Worm (Caenorhabditis elegans) whole organism, mixed stage, embryonic: ENCODE measurements around the gene C05C10.5.

Experiments used
- bed-3 ChIP-seq: fragments of 200-800 bp; sonication (Bioruptor generic); optimal IDR thresholded peaks from 3 replicates; lab custom pipeline; 2018; ENCODE audit warnings: mild to moderate bottlenecking, missing genetic modification characterization, moderate library complexity, missing compliant biosample characterization
- blmp-1 ChIP-seq: fragments of 150-350 bp; optimal IDR thresholded peaks from 2 replicates; lab custom pipeline; 2014; ENCODE audit warnings: missing biosample characterization, missing genetic modification characterization
- ceh-39 ChIP-seq: fragments of 150-350 bp; optimal IDR thresholded peaks from 2 replicates; lab custom pipeline; 2014; ENCODE audit warnings: missing biosample characterization, missing genetic modification characterization
- ceh-43 ChIP-seq: fragments of 200-800 bp; sonication (Bioruptor generic); optimal IDR thresholded peaks from 2 replicates; lab custom pipeline; 2018; ENCODE audit warnings: mild to moderate bottlenecking, missing genetic modification characterization, moderate library complexity, missing compliant biosample characterization
- ceh-83 ChIP-seq: fragments of 200-800 bp; sonication (Bioruptor generic); optimal IDR thresholded peaks from 2 replicates; lab custom pipeline; 2018; ENCODE audit warnings: mild to moderate bottlenecking, missing genetic modification characterization, missing compliant biosample characterization
- ces-1 ChIP-seq: fragments of 150-350 bp; optimal IDR thresholded peaks from 2 replicates; lab custom pipeline; 2014; ENCODE audit warnings: missing biosample characterization, missing genetic modification reagents, missing genetic modification characterization
- drap-1 ChIP-seq: fragments of 200-800 bp; sonication (Bioruptor generic); optimal IDR thresholded peaks from 3 replicates; lab custom pipeline; 2018; ENCODE audit warnings: mild to moderate bottlenecking, missing genetic modification characterization, missing compliant biosample characterization
- elt-1 ChIP-seq: sonication (generic microtip); optimal IDR thresholded peaks from 2 replicates; lab custom pipeline; 2017; ENCODE audit warnings: missing genetic modification characterization, mild to moderate bottlenecking, missing compliant biosample characterization, antibody characterized with exemption, moderate library complexity, borderline replicate concordance; ENCODE audit not compliant: insufficient read depth
- elt-3 ChIP-seq: fragments of 150-350 bp; optimal IDR thresholded peaks from 2 replicates; lab custom pipeline; 2014; ENCODE audit warnings: missing biosample characterization, missing genetic modification characterization
- flh-1 ChIP-seq: fragments of 200-800 bp; sonication (Bioruptor generic); optimal IDR thresholded peaks from 2 replicates; lab custom pipeline; 2018; ENCODE audit warnings: mild to moderate bottlenecking, missing genetic modification characterization, moderate library complexity, missing compliant biosample characterization
- ham-2 ChIP-seq: fragments of 200-800 bp; sonication (Bioruptor generic); optimal IDR thresholded peaks from 2 replicates; lab custom pipeline; 2018; ENCODE audit warnings: mild to moderate bottlenecking, missing genetic modification characterization, missing compliant biosample characterization
- hlh-1 ChIP-seq: fragments of 150-350 bp; optimal IDR thresholded peaks from 2 replicates; lab custom pipeline; 2014; ENCODE audit warnings: missing biosample characterization, missing genetic modification reagents, missing genetic modification characterization
- lin-13 ChIP-seq: fragments of 150-350 bp; optimal IDR thresholded peaks from 2 replicates; lab custom pipeline; 2014; ENCODE audit warnings: missing biosample characterization, missing genetic modification characterization
- lin-32 ChIP-seq: fragments of 200-800 bp; sonication (Bioruptor generic); optimal IDR thresholded peaks from 2 replicates; lab custom pipeline; 2018; ENCODE audit warnings: mild to moderate bottlenecking, missing genetic modification characterization, missing compliant biosample characterization
- lsy-2 ChIP-seq: fragments of 150-350 bp; optimal IDR thresholded peaks from 2 replicates; lab custom pipeline; 2014; ENCODE audit warnings: missing biosample characterization, missing genetic modification characterization
- mab-5 ChIP-seq: fragments of 150-350 bp; optimal IDR thresholded peaks from 2 replicates; lab custom pipeline; 2014; ENCODE audit warnings: missing biosample characterization, missing genetic modification characterization
- mep-1 ChIP-seq: fragments of 150-350 bp; optimal IDR thresholded peaks from 2 replicates; lab custom pipeline; 2017; ENCODE audit warnings: missing biosample characterization, missing genetic modification reagents, missing genetic modification characterization, inconsistent platforms
- mls-2 ChIP-seq: sonication (generic microtip); optimal IDR thresholded peaks from 2 replicates; lab custom pipeline; 2016; ENCODE audit warnings: mild to moderate bottlenecking, missing genetic modification characterization, moderate library complexity, missing compliant biosample characterization
- nhr-12 ChIP-seq: fragments of 150-350 bp; optimal IDR thresholded peaks from 2 replicates; lab custom pipeline; 2014; ENCODE audit warnings: missing biosample characterization, missing genetic modification characterization
- nhr-237 ChIP-seq: fragments of 150-350 bp; optimal IDR thresholded peaks from 2 replicates; lab custom pipeline; 2014; ENCODE audit warnings: missing biosample characterization, missing genetic modification characterization
- nhr-28 ChIP-seq: fragments of 150-350 bp; optimal IDR thresholded peaks from 2 replicates; lab custom pipeline; 2014; ENCODE audit warnings: missing biosample characterization, missing genetic modification characterization
- nhr-76 ChIP-seq: sonication (generic microtip); optimal IDR thresholded peaks from 2 replicates; lab custom pipeline; 2017; ENCODE audit warnings: missing biosample characterization, missing genetic modification characterization
- sem-2 ChIP-seq: fragments of 200-800 bp; sonication (Bioruptor generic); optimal IDR thresholded peaks from 2 replicates; lab custom pipeline; 2018; ENCODE audit warnings: mild to moderate bottlenecking, missing genetic modification characterization, missing compliant biosample characterization
- snpc-4 ChIP-seq: fragments of 150-350 bp; optimal IDR thresholded peaks from 2 replicates; lab custom pipeline; 2014; ENCODE audit warnings: missing biosample characterization, missing genetic modification characterization
- sptf-1 ChIP-seq: sonication (generic microtip); optimal IDR thresholded peaks from 2 replicates; lab custom pipeline; 2017; ENCODE audit warnings: mild to moderate bottlenecking, missing genetic modification characterization, moderate library complexity, missing compliant biosample characterization
- tbx-8 ChIP-seq: fragments of 200-800 bp; sonication (Bioruptor generic); optimal IDR thresholded peaks from 2 replicates; lab custom pipeline; 2018; ENCODE audit warnings: mild to moderate bottlenecking, missing genetic modification characterization, moderate library complexity, missing compliant biosample characterization
- unc-120 ChIP-seq: sonication (generic microtip); optimal IDR thresholded peaks from 2 replicates; lab custom pipeline; 2017; ENCODE audit warnings: missing genetic modification characterization, missing compliant biosample characterization; ENCODE audit not compliant: poor library complexity, severe bottlenecking
- unc-39 ChIP-seq: fragments of 150-350 bp; optimal IDR thresholded peaks from 2 replicates; lab custom pipeline; 2014; ENCODE audit warnings: missing biosample characterization, missing genetic modification characterization
- unc-62 ChIP-seq: fragments of 150-350 bp; optimal IDR thresholded peaks from 2 replicates; lab custom pipeline; 2014; ENCODE audit warnings: missing biosample characterization, missing genetic modification reagents, missing genetic modification characterization
- zip-8 ChIP-seq: fragments of 150-350 bp; optimal IDR thresholded peaks from 2 replicates; lab custom pipeline; 2014; ENCODE audit warnings: missing biosample characterization, missing genetic modification characterization
- ztf-11 ChIP-seq: fragments of 150-350 bp; optimal IDR thresholded peaks from 2 replicates; lab custom pipeline; 2014; ENCODE audit warnings: missing biosample characterization, missing genetic modification characterization

C05C10.5 gene

DNA sequence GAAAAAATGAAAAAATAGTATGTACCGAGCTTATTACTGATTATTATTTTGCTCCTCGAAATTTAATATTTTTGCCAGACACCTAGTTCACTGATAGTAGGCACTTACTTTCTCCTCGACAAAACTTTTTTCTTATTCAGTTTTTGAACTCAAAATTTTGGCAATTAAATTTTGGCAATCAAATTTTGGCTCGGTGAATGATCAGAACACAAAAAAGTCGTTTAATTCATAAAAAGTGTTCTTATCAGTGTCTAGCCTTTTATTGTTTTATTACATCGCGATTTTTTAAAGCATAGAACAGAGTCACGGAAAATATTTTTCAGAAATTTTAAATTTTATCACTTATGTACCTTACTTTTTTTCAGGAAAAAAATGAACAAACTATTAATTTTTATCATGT lies 43.7 kb upstream of the C05C10.5 start:
- TF ChIP-seq ceh-43 (GFP tag; lab: Kevin White, UChicago) (no peak), lin-13 (tag; lab: Kevin White, UChicago) (no peak), bed-3 (GFP tag; lab: Kevin White, UChicago) (no peak), mls-2 (tag; lab: Kevin White, UChicago) (no peak), tbx-8 (no peak), ceh-39 (tag; lab: Kevin White, UChicago) (no peak), ces-1 (GFP tag; lab: Kevin White, UChicago) (no peak), ztf-11 (tag; lab: Kevin White, UChicago) (no peak), drap-1 (no peak), elt-3 (tag; lab: Kevin White, UChicago) (no peak), flh-1 (no peak), unc-39 (tag; lab: Kevin White, UChicago) (no peak), elt-1 (no peak), sptf-1 (tag; lab: Kevin White, UChicago) (no peak)

DNA sequence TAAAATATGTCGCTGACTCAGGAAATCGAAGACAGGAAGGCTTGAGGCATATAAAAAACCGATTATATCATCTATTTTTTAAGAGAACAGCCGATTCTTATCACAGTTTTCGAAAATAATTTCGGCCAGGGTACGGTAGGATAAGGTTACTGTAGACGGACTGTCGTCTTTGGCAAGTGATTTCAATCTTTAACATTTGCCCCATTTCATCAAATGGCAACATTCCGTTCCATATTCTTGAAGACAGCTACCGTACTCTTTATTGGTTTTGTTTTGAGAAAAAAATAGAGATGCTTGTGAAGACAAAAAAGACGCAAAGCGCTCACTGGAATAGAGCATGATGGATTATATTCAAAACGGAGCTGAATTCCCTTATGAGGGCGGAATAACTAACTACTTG lies 40.1 kb upstream of the C05C10.5 start:
- TF ChIP-seq snpc-4 (tag; lab: Kevin White, UChicago), result no peak

DNA sequence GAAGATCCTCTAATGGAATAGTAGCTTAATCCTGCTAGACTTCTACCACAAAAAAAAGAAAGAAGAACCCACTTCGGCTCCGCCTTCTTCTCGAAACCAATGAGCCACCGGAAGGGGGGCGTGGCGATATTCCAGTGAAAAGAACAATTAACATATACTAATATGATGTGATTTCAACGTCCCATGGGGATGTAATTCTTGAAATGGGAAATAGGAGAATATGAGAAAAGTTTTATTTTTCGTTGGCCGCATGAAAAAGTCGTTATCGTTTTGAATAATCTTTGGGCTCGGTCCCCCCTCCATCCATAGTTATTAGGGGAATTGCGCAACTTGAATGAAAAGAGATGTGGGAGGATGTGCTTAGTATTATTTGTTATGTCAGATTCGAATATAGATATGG lies 38.6 kb upstream of the C05C10.5 start, which contains the start of gene unc-4:
Gene unc-4 (minus strand): TSS at position 101 of the 400 bp plus-strand sequence.
- TF ChIP-seq lin-32 (GFP tag; lab: Kevin White, UChicago), result no peak
- no peak for TF ChIP-seq snpc-4 (tag; lab: Kevin White, UChicago)
- no peak for TF ChIP-seq sptf-1 (tag; lab: Kevin White, UChicago)
- TF ChIP-seq blmp-1, result no peak
- TF ChIP-seq nhr-76, result no peak
- TF ChIP-seq lsy-2 (tag; lab: Kevin White, UChicago), result no peak
- no peak for TF ChIP-seq ceh-39 (tag; lab: Kevin White, UChicago)
- TF ChIP-seq flh-1, result no peak
- TF ChIP-seq ztf-11 (tag; lab: Kevin White, UChicago), result no peak
- no peak for TF ChIP-seq elt-1
- no peak for TF ChIP-seq nhr-12 (tag; lab: Kevin White, UChicago)
- TF ChIP-seq mep-1 (tag; lab: Kevin White, UChicago), result no peak
- no peak for TF ChIP-seq ceh-83
- no peak for TF ChIP-seq hlh-1 (tag; lab: Kevin White, UChicago)
- no peak for TF ChIP-seq ham-2 (GFP tag; lab: Kevin White, UChicago)
- no peak for TF ChIP-seq zip-8 (tag; lab: Kevin White, UChicago)

DNA sequence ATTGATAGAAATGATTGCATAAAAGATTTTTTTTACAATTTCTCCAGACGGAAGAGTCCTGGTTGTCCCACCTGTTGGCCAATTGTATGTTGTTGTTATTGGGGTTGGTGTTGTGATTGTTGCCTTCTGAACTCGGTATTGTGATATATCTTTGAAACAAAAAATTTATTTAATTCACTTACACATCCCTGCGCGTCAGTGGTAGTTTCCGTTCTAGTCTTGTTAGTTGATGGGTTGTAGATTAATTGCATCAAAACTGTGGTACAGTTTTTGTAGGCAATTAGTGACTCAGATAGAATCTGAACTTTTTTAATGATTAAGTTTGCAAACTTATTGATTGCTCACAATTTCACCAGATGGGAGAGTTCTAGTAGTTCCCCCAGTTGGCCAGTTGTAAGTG lies 34.4 kb upstream of the C05C10.5 start:
- TF ChIP-seq mab-5 (tag; lab: Kevin White, UChicago) (no peak), bed-3 (GFP tag; lab: Kevin White, UChicago) (no peak), unc-62 (GFP tag; lab: Kevin White, UChicago) (no peak), elt-1 (no peak), lsy-2 (tag; lab: Kevin White, UChicago) (no peak), tbx-8 (no peak), drap-1 (no peak), ceh-43 (GFP tag; lab: Kevin White, UChicago) (no peak), ceh-39 (tag; lab: Kevin White, UChicago) (no peak), nhr-237 (tag; lab: Kevin White, UChicago) (no peak), nhr-12 (tag; lab: Kevin White, UChicago) (no peak), ces-1 (GFP tag; lab: Kevin White, UChicago) (no peak), nhr-76 (no peak), mep-1 (tag; lab: Kevin White, UChicago) (no peak)

DNA sequence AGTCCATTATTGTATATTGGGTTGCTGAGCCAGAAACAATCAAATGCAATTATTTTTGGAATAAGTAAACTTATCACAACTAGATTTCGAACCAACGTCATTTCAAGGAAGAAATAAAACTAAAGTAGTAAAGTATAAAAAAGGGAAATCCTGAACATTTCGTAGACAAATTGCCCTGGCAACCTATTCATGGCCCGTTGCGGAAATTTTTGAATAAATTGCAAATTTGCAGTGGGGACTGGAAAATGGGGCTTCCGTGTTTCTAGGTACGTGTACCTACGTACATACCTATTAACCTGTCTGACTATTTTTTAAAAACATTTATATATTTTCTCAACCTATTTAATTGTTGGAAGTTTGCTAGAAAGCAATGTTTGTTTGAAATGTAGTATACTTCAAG lies 23.8 kb upstream of the C05C10.5 start, which contains the start of gene F26C11.3:
Gene F26C11.3 (minus strand): TSS at position 101 of the 400 bp plus-strand sequence.
- no peak for TF ChIP-seq elt-3 (tag; lab: Kevin White, UChicago)

DNA sequence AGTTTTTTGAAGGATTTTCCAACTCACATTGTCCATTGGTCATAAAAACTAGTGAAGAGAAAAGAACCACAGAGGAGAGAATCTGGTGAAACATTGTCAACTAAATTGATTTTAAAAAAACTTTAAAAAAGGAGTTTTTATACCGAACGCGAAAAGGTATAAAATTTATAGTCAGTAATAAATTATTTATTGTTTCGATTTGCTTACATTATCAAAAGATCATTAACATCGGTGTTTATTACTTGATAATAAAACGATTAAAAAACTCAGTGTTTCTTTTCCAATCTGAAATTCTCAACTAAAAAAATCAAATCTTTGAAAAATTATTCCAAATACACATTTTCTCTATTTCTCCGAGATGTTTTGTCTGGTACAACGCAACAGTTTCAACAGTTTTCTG lies 22.7 kb upstream of the C05C10.5 start, which contains the start of gene F26C11.4:
Gene F26C11.4 (minus strand): TSS at position 101 of the 400 bp plus-strand sequence.
- no peak for TF ChIP-seq nhr-28 (tag; lab: Kevin White, UChicago)
- no peak for TF ChIP-seq sem-2 (GFP tag; lab: Kevin White, UChicago)
- no peak for TF ChIP-seq ham-2 (GFP tag; lab: Kevin White, UChicago)
- TF ChIP-seq nhr-76, result no peak
- TF ChIP-seq unc-39 (tag; lab: Kevin White, UChicago), result no peak
- no peak for TF ChIP-seq sptf-1 (tag; lab: Kevin White, UChicago)
- TF ChIP-seq ceh-43 (GFP tag; lab: Kevin White, UChicago), result no peak
- TF ChIP-seq lin-13 (tag; lab: Kevin White, UChicago), result no peak
- no peak for TF ChIP-seq unc-120 (tag; lab: Kevin White, UChicago)
- TF ChIP-seq lsy-2 (tag; lab: Kevin White, UChicago), result no peak
